Fruit fly (Drosophila melanogaster): Measurements from ENCODE around the gene mTerf5.

Gene mTerf5

dm6 chr3R:18183244-18183643 lies 40.2 kb downstream of the mTerf5 start, which contains the start of gene cdm (continued):
- TF ChIP-seq eyg (GFP tag; optimal IDR thresholded peaks at IDR 0.05) (no peak), Dref (GFP tag; IDR thresholded peaks at IDR 0.05) (peak; percentile 31; the same call in 1 of the 2 replicates), Dll (GFP tag; IDR thresholded peaks at IDR 0.05; ENCODE audit: partially characterized antibody) (no peak), shn (GFP tag; optimal IDR thresholded peaks at IDR 0.05) (no peak), CG11247 (GFP tag; IDR thresholded peaks at IDR 0.05) (no peak), usp (GFP tag; optimal IDR thresholded peaks at IDR 0.05) (no peak), Blimp-1 (GFP tag; optimal IDR thresholded peaks at IDR 0.05) (no peak), Hsf (GFP tag; optimal IDR thresholded peaks at IDR 0.05) (no peak), CG13624 (GFP tag; optimal IDR thresholded peaks at IDR 0.05) (no peak), dan (GFP tag; IDR thresholded peaks at IDR 0.05) (no peak), BEAF-32 (GFP tag; optimal IDR thresholded peaks at IDR 0.05) (peak; percentile 10), CG11093 (GFP tag; IDR thresholded peaks at IDR 0.05) (no peak), CG1602 (GFP tag; optimal IDR thresholded peaks at IDR 0.05) (no peak), lola (GFP tag; optimal IDR thresholded peaks at IDR 0.05) (no peak), Fer2 (tag; optimal IDR thresholded peaks at IDR 0.05) (no peak), Dbx (GFP tag; IDR thresholded peaks at IDR 0.05) (no peak), Xrp1 (GFP tag; IDR thresholded peaks at IDR 0.05) (no peak), MBD-R2 (GFP tag; IDR thresholded peaks at IDR 0.05) (peak; percentile 87), HmgZ (tag; optimal IDR thresholded peaks at IDR 0.05) (peak; percentile 4), gsb (GFP tag; IDR thresholded peaks at IDR 0.05) (no peak), gfzf (GFP tag; optimal IDR thresholded peaks at IDR 0.05) (peak; percentile 79), CG34422 (GFP tag; IDR thresholded peaks at IDR 0.05) (no peak), Lhr (GFP tag; optimal IDR thresholded peaks at IDR 0.05) (peak; percentile 0), Drgx (GFP tag; IDR thresholded peaks at IDR 0.05) (no peak), CG11085 (GFP tag; IDR thresholded peaks at IDR 0.05) (no peak), Bgb (GFP tag; IDR thresholded peaks at IDR 0.05; ENCODE audit: partially characterized antibody) (peak; percentile 42; the same call in 1 of the 2 replicates), nerfin-2 (GFP tag; IDR thresholded peaks at IDR 0.05; ENCODE audit: partially characterized antibody) (no peak), CG4707 (GFP tag; optimal IDR thresholded peaks at IDR 0.05) (no peak), CG9437 (GFP tag; optimal IDR thresholded peaks at IDR 0.05) (no peak), pzg (GFP tag; optimal IDR thresholded peaks at IDR 0.05) (peak; percentile 73), lov (optimal IDR thresholded peaks at IDR 0.05) (no peak), lov (GFP tag; IDR thresholded peaks at IDR 0.05) (no peak), Nf-YC (tag; optimal IDR thresholded peaks at IDR 0.05) (no peak), CG2678 (tag; optimal IDR thresholded peaks at IDR 0.05) (no peak), CG1792 (GFP tag; optimal IDR thresholded peaks at IDR 0.05) (no peak), E2f2 (GFP tag; IDR thresholded peaks at IDR 0.05) (peak; percentile 88), zf30C (GFP tag; optimal IDR thresholded peaks at IDR 0.05) (no peak), stc (GFP tag; IDR thresholded peaks at IDR 0.05) (no peak), Awh (GFP tag; IDR thresholded peaks at IDR 0.05) (no peak), CG11504 (tag; optimal IDR thresholded peaks at IDR 0.05) (no peak), Sry-β (GFP tag; optimal IDR thresholded peaks at IDR 0.05) (no peak), YL-1 (GFP tag; optimal IDR thresholded peaks at IDR 0.05) (peak; percentile 42), CG4404 (GFP tag; IDR thresholded peaks at IDR 0.05) (no peak), CG3065 (GFP tag; optimal IDR thresholded peaks at IDR 0.05) (no peak), Myb (GFP tag; optimal IDR thresholded peaks at IDR 0.05) (no peak), ro (GFP tag; IDR thresholded peaks at IDR 0.05) (no peak)
